Worm (Caenorhabditis elegans) whole organism, L3 larva: ENCODE measurements around the gene K08D10.11.
A peak's percentile ranks its signal among the peaks of the same experiment; 100 is the strongest.
"Not testable (repeated sequence)": the region's sequence is repeated elsewhere in the genome, so short reads cannot be mapped to it uniquely, and the experiment has no call there.

Experiments
- aly-2 ChIP-seq: fragments of 150-350 bp; optimal IDR thresholded peaks from 2 replicates; lab custom pipeline; 2014; ENCODE audit warnings: missing biosample characterization, missing genetic modification characterization
- ama-1 ChIP-seq: fragments of 150-350 bp; optimal IDR thresholded peaks from 2 replicates; lab custom pipeline; 2018
- ceh-28 ChIP-seq: fragments of 150-350 bp; optimal IDR thresholded peaks from 2 replicates; lab custom pipeline; 2014; ENCODE audit warnings: missing biosample characterization, missing genetic modification reagents, missing genetic modification characterization
- egl-27 ChIP-seq: sonication (generic microtip); optimal IDR thresholded peaks from 4 replicates; lab custom pipeline; 2017; ENCODE audit warnings: missing biosample characterization, missing genetic modification reagents, missing genetic modification characterization
- egl-5 ChIP-seq: fragments of 150-350 bp; optimal IDR thresholded peaks from 2 replicates; lab custom pipeline; 2017; ENCODE audit warnings: missing biosample characterization, missing genetic modification reagents, missing genetic modification characterization, inconsistent platforms
- elt-1 ChIP-seq: fragments of 150-350 bp; optimal IDR thresholded peaks from 2 replicates; lab custom pipeline; 2014; ENCODE audit warnings: missing biosample characterization, missing genetic modification characterization
- elt-3 ChIP-seq, 3 experiments: fragments of 150-350 bp in 1 of 3; sonication (generic microtip) in 2 of 3; optimal IDR thresholded peaks; 2 replicates in 2 of 3; 4 replicates in 1 of 3; lab custom pipeline; 2014 to 2017; ENCODE audit warnings: missing biosample characterization in 3 of 3, missing genetic modification characterization in 3 of 3
- fkh-10 ChIP-seq: sonication (generic microtip); optimal IDR thresholded peaks from 2 replicates; lab custom pipeline; 2017; ENCODE audit warnings: missing biosample characterization, missing genetic modification reagents, missing genetic modification characterization
- jun-1 ChIP-seq: fragments of 150-350 bp; optimal IDR thresholded peaks from 2 replicates; lab custom pipeline; 2014; ENCODE audit warnings: missing biosample characterization, missing genetic modification reagents, missing genetic modification characterization
- lin-15B ChIP-seq: fragments of 150-350 bp; optimal IDR thresholded peaks from 2 replicates; lab custom pipeline; 2014; ENCODE audit warnings: missing biosample characterization, missing genetic modification characterization
- lin-39 ChIP-seq: fragments of 150-350 bp; optimal IDR thresholded peaks from 2 replicates; lab custom pipeline; 2018; ENCODE audit warnings: missing biosample characterization, missing genetic modification reagents, missing genetic modification characterization
- mdl-1 ChIP-seq: fragments of 150-350 bp; optimal IDR thresholded peaks from 2 replicates; lab custom pipeline; 2014; ENCODE audit warnings: missing biosample characterization, missing genetic modification characterization
- mml-1 ChIP-seq: fragments of 150-350 bp; sonication (generic microtip); optimal IDR thresholded peaks from 3 replicates; lab custom pipeline; 2014; ENCODE audit warnings: missing biosample characterization, missing genetic modification characterization
- nhr-23 ChIP-seq: fragments of 150-350 bp; optimal IDR thresholded peaks from 2 replicates; lab custom pipeline; 2014; ENCODE audit warnings: missing biosample characterization, missing genetic modification reagents, missing genetic modification characterization
- nhr-25 ChIP-seq: sonication (generic microtip); optimal IDR thresholded peaks from 2 replicates; lab custom pipeline; 2017; ENCODE audit warnings: missing biosample characterization, missing genetic modification characterization
- nhr-28 ChIP-seq: fragments of 150-350 bp; optimal IDR thresholded peaks from 2 replicates; lab custom pipeline; 2014; ENCODE audit warnings: missing biosample characterization, missing genetic modification characterization
- nhr-43 ChIP-seq: sonication (generic microtip); optimal IDR thresholded peaks from 2 replicates; lab custom pipeline; 2016; ENCODE audit warnings: mild to moderate bottlenecking, missing genetic modification characterization, missing compliant biosample characterization; ENCODE audit not compliant: poor library complexity, severe bottlenecking
- nhr-67 ChIP-seq: fragments of 150-350 bp; optimal IDR thresholded peaks from 2 replicates; lab custom pipeline; 2014; ENCODE audit warnings: missing biosample characterization, missing genetic modification characterization
- nhr-76 ChIP-seq: fragments of 150-350 bp; sonication (generic microtip); optimal IDR thresholded peaks from 5 replicates; lab custom pipeline; 2014; ENCODE audit warnings: missing biosample characterization, missing genetic modification characterization
- pha-4 ChIP-seq: fragments of 150-350 bp; optimal IDR thresholded peaks from 2 replicates; lab custom pipeline; 2014; ENCODE audit warnings: missing biosample characterization, missing genetic modification reagents, missing genetic modification characterization
- skn-1 ChIP-seq: fragments of 150-350 bp; optimal IDR thresholded peaks from 2 replicates; lab custom pipeline; 2014; ENCODE audit warnings: missing biosample characterization, missing genetic modification characterization
- snpc-4 ChIP-seq: fragments of 150-350 bp; optimal IDR thresholded peaks from 2 replicates; lab custom pipeline; 2014; ENCODE audit warnings: missing biosample characterization, missing genetic modification characterization
- tbx-2 ChIP-seq: sonication (generic microtip); optimal IDR thresholded peaks from 2 replicates; lab custom pipeline; 2016; ENCODE audit warnings: mild to moderate bottlenecking, missing genetic modification characterization, missing compliant biosample characterization
- unc-39 ChIP-seq: sonication (generic microtip); optimal IDR thresholded peaks from 4 replicates; lab custom pipeline; 2017; ENCODE audit warnings: missing biosample characterization, missing genetic modification characterization
- unc-62 ChIP-seq: fragments of 150-350 bp; sonication (generic microtip); optimal IDR thresholded peaks from 4 replicates; lab custom pipeline; 2014; ENCODE audit warnings: missing biosample characterization, missing genetic modification reagents, missing genetic modification characterization
- zag-1 ChIP-seq: fragments of 150-350 bp; optimal IDR thresholded peaks from 2 replicates; lab custom pipeline; 2014; ENCODE audit warnings: missing biosample characterization, missing genetic modification characterization
- ztf-11 ChIP-seq: fragments of 150-350 bp; optimal IDR thresholded peaks from 2 replicates; lab custom pipeline; 2014; ENCODE audit warnings: missing biosample characterization, missing genetic modification characterization
- ztf-4 ChIP-seq: fragments of 150-350 bp; optimal IDR thresholded peaks from 2 replicates; lab custom pipeline; 2014; ENCODE audit warnings: missing biosample characterization, missing genetic modification characterization

Gene K08D10.11

DNA sequence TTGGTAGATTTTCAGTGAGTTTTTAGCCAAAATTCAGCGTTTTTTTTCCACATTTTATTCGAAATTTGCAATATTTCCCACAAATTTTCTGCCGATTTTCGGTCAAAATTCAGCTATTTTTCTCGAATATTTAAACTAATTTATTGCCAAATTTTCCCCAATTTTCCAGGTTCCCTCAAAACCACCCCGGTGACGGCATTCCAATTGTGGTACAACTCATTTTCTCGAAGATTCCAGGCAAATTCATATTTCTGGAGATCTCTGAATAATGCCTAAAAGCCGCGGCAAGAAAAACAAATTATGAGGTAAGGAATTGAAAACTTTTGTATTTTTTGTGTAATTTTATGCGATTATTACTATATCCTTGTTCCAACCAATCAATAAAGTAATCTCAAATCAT lies 21.1 kb upstream of the K08D10.11 start, which contains the start of gene osgn-1:
TSS of gene osgn-1 (plus strand) at position 301 of the 400 bp plus-strand sequence.
- TF ChIP-seq mml-1 (no peak), elt-3 (tag; optimal IDR thresholded peaks at IDR 0.05; lab: Kevin White, UChicago) (no peak)

- TF ChIP-seq unc-62: no peak
- no peak for TF ChIP-seq nhr-43 (tag; lab: Kevin White, UChicago)
- TF ChIP-seq aly-2: no peak
- no peak for TF ChIP-seq ama-1 (lab: Kevin White, UChicago)
- no peak for TF ChIP-seq nhr-76 (tag; lab: Kevin White, UChicago)
- no peak for TF ChIP-seq unc-39 (tag; lab: Kevin White, UChicago)
- no peak for TF ChIP-seq ztf-4 (tag; lab: Kevin White, UChicago)
- TF ChIP-seq pha-4: no peak
- TF ChIP-seq ceh-28: no peak
- TF ChIP-seq nhr-25 (tag; lab: Kevin White, UChicago): no peak
- no peak for TF ChIP-seq snpc-4 (tag; lab: Kevin White, UChicago)
Measured at ce11 chrIV:4204275-4204674, 18.3 kb upstream of the K08D10.11 start, which contains the start of gene pax-2. Gene pax-2, minus strand, starts transcription at chrIV:4204375.

- TF ChIP-seq zag-1; nhr-23 (tag; lab: Kevin White, UChicago); jun-1 (tag; lab: Kevin White, UChicago): not testable (repeated sequence)
- TF ChIP-seq, all 47 proteins: peak for 0; not testable (repeated sequence) for 47
Measured at ce11 chrIV:4197167-4197566, 11.2 kb upstream of the K08D10.11 start, which contains the start of gene cyp-25A6. Gene cyp-25A6, plus strand, starts transcription at chrIV:4197467.

DNA sequence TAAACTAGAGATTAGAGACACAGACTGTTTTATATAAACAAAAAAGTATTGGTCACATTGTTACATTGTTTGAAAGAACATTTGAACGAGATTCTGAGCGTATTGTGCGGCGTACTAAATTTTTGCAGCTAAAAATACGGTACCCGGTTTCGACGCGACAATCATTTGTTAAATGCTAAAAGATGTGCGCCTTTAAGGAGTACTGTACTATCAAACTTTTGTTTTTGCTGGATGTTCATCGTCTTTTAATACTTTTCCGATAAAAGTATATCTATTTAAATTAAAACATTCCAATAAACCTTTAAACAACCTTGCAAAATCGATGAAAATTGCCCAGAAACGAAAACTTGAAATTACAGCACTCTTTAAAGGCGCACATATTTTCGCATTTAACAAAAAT lies 10.7 kb upstream of the K08D10.11 start, which contains the start of gene K06B9.6:
TSS of gene K06B9.6 (minus strand) at position 101 of the 400 bp plus-strand sequence.
- TF ChIP-seq elt-1 (tag; lab: Kevin White, UChicago); fkh-10 (GFP tag; lab: Kevin White, UChicago); unc-39 (tag; lab: Kevin White, UChicago): not testable (repeated sequence)

DNA sequence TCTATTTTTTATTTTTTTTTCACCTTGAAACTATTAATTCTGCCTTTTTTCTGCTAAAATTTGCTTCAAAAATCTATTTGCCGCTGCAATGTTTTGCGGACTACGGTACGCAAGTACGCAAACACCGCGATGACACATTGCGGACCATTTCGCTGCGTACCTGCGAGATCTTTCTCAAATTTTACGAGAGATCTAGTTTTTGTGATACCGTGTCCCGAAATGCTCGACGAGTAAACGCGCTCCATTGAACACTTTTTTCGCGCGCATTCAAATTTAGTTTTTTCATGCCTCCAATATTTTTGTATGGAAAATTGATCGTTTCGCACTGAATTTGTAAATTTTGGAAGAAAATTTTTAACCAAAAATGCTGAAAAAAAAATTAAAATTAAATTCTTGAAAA lies 1.2 kb downstream of the K08D10.11 start:
- TF ChIP-seq nhr-43 (tag; lab: Kevin White, UChicago) (peak; percentile 11), lin-15B (tag; lab: Kevin White, UChicago) (peak; percentile 61)

ce11 chrIV:4178424-4178823 lies 7.6 kb downstream of the K08D10.11 start, which contains the start of gene tsen-34:
Gene tsen-34, plus strand, starts transcription at chrIV:4178457.
- TF ChIP-seq ztf-4 (tag; lab: Kevin White, UChicago) (no peak), nhr-43 (tag; lab: Kevin White, UChicago) (no peak), nhr-67 (no peak), lin-39 (tag; lab: Kevin White, UChicago) (no peak), nhr-28 (no peak), egl-27 (tag; lab: Kevin White, UChicago) (no peak)

- TF ChIP-seq elt-3 (tag; optimal IDR thresholded peaks at IDR 0.05; lab: Kevin White, UChicago) (no peak), lin-15B (tag; lab: Kevin White, UChicago) (peak; percentile 19)
Measured at ce11 chrIV:4177560-4177959, 8.4 kb downstream of the K08D10.11 start.

- TF ChIP-seq mdl-1 (tag; lab: Kevin White, UChicago) (no peak), nhr-43 (tag; lab: Kevin White, UChicago) (no peak), unc-39 (tag; lab: Kevin White, UChicago) (no peak), ztf-4 (tag; lab: Kevin White, UChicago) (no peak), pha-4 (no peak)
Measured at ce11 chrIV:4176659-4177058, 9.3 kb downstream of the K08D10.11 start.

DNA sequence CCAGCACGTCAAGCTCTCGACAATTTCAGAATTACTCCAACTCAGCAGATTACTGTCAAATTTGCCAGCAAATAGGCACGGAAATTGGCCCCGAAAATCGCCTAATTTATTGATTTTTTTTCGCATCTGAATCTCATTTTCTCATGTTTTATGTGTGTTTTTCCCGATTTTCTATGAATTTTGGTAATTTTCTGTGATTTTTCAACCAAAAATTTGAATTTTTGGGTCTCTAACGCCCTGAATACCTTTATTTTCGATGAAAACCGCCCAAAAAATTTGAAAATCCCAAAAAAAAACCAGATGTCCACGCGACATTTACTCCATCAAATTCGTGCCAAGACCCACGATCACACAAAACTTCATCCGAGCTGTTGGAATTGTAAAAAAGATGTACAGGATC lies 9.9 kb downstream of the K08D10.11 start, which contains the start of gene dnj-15:
TSS of gene dnj-15 (plus strand) at position 301 of the 400 bp plus-strand sequence.
- TF ChIP-seq egl-5 (tag; lab: Kevin White, UChicago) (no peak), pha-4 (no peak), ama-1 (lab: Kevin White, UChicago) (no peak), ztf-11 (tag; lab: Kevin White, UChicago) (no peak), jun-1 (tag; lab: Kevin White, UChicago) (no peak), nhr-25 (tag; lab: Kevin White, UChicago) (no peak), elt-1 (tag; lab: Kevin White, UChicago) (no peak), skn-1 (tag; lab: Kevin White, UChicago) (no peak), tbx-2 (tag; lab: Kevin White, UChicago) (no peak)
